Fruit fly (Drosophila melanogaster) whole organism, embryonic: ENCODE measurements around the gene RabGGTa.
A peak's percentile ranks its signal among the peaks of the same experiment; 100 is the strongest.

Experiments used
- Antp ChIP-seq: fragments of 200-800 bp; sonication (Bioruptor generic); optimal IDR thresholded peaks from 3 replicates; lab custom pipeline; 2016; ENCODE audit warnings: missing biosample characterization, missing genetic modification characterization
- BtbVII ChIP-seq: fragments of 200-800 bp; sonication (Bioruptor generic); optimal IDR thresholded peaks from 3 replicates; lab custom pipeline; 2017; ENCODE audit warnings: missing biosample characterization, mild to moderate bottlenecking, missing genetic modification characterization
- CG10274 ChIP-seq: fragments of 200-800 bp; sonication (Bioruptor generic); optimal IDR thresholded peaks from 3 replicates; lab custom pipeline; 2017; ENCODE audit warnings: missing biosample characterization, mild to moderate bottlenecking, missing genetic modification characterization
- CG10462 ChIP-seq: fragments of 200-800 bp; sonication (Bioruptor generic); optimal IDR thresholded peaks from 2 replicates; lab custom pipeline; 2016; ENCODE audit warnings: missing biosample characterization, missing genetic modification characterization
- CG11504 ChIP-seq: fragments of 200-800 bp; sonication (Bioruptor generic); optimal IDR thresholded peaks from 3 replicates; lab custom pipeline; 2019; ENCODE audit warnings: missing biosample characterization, mild to moderate bottlenecking, missing genetic modification characterization, moderate library complexity
- CG13296 ChIP-seq: fragments of 200-800 bp; sonication (Bioruptor generic); optimal IDR thresholded peaks from 3 replicates; lab custom pipeline; 2018; ENCODE audit warnings: missing biosample characterization, mild to moderate bottlenecking, missing genetic modification characterization
- CG13894 ChIP-seq: fragments of 200-800 bp; sonication (Bioruptor generic); optimal IDR thresholded peaks from 3 replicates; lab custom pipeline; 2018; ENCODE audit warnings: missing biosample characterization, mild to moderate bottlenecking, missing genetic modification characterization, moderate library complexity
- CG14050 ChIP-seq: fragments of 200-800 bp; sonication (Bioruptor generic); IDR thresholded peaks from 3 replicates; pipeline ENCODE4 v1.3.6; 2022; ENCODE audit warnings: missing biosample characterization, missing genetic modification characterization
- CG14441 ChIP-seq: fragments of 200-800 bp; sonication (Bioruptor generic); IDR thresholded peaks from 2 replicates; pipeline ENCODE4 v1.3.6; 2022; ENCODE audit warnings: missing biosample characterization, missing genetic modification characterization
- CG1529 ChIP-seq: fragments of 200-800 bp; sonication (Bioruptor generic); optimal IDR thresholded peaks from 3 replicates; lab custom pipeline; 2018; ENCODE audit warnings: missing biosample characterization, missing genetic modification characterization
- CG18599 ChIP-seq: fragments of 200-800 bp; sonication (Bioruptor generic); optimal IDR thresholded peaks from 3 replicates; lab custom pipeline; 2017; ENCODE audit warnings: missing biosample characterization, missing genetic modification characterization, mild to moderate bottlenecking, moderate library complexity, missing genetic modification reagents
- CG2129 ChIP-seq: fragments of 200-800 bp; sonication (Bioruptor generic); IDR thresholded peaks from 2 replicates; pipeline ENCODE4 v1.3.6; 2022; ENCODE audit warnings: missing biosample characterization, missing genetic modification characterization; ENCODE audit not compliant: partially characterized antibody
- CG30020 ChIP-seq: fragments of 200-800 bp; optimal IDR thresholded peaks from 2 replicates; lab custom pipeline; 2019; ENCODE audit warnings: missing biosample characterization, mild to moderate bottlenecking, missing genetic modification characterization, moderate library complexity
- CG30431 ChIP-seq: fragments of 200-800 bp; sonication (Bioruptor generic); optimal IDR thresholded peaks from 2 replicates; lab custom pipeline; 2017; ENCODE audit warnings: missing biosample characterization, missing genetic modification characterization
- CG31224 ChIP-seq: fragments of 200-800 bp; sonication (Bioruptor generic); IDR thresholded peaks from 2 replicates; pipeline ENCODE4 v1.3.6; 2022; ENCODE audit warnings: missing biosample characterization, missing genetic modification characterization
- CG4707 ChIP-seq: fragments of 200-800 bp; sonication (Bioruptor generic); optimal IDR thresholded peaks from 2 replicates; lab custom pipeline; 2018; ENCODE audit warnings: missing biosample characterization, mild to moderate bottlenecking, missing genetic modification characterization, moderate library complexity
- CG5953 ChIP-seq: fragments of 200-800 bp; sonication (Bioruptor generic); IDR thresholded peaks from 2 replicates; pipeline ENCODE4 v1.3.6; 2022; ENCODE audit warnings: missing biosample characterization, missing genetic modification characterization
- CG6254 ChIP-seq: fragments of 200-800 bp; sonication (Bioruptor generic); optimal IDR thresholded peaks from 3 replicates; lab custom pipeline; 2017; ENCODE audit warnings: mild to moderate bottlenecking, missing biosample characterization, missing genetic modification reagents, missing genetic modification characterization
- CG8478 ChIP-seq: fragments of >200 bp; optimal IDR thresholded peaks from 2 replicates; lab custom pipeline; 2018
- CG8944 ChIP-seq: fragments of 200-800 bp; sonication (Bioruptor generic); optimal IDR thresholded peaks from 3 replicates; lab custom pipeline; 2016; ENCODE audit warnings: missing biosample characterization, missing genetic modification characterization
- CG9932 ChIP-seq: fragments of 200-800 bp; sonication (Bioruptor generic); IDR thresholded peaks from 2 replicates; pipeline ENCODE4 v1.3.6; 2022; ENCODE audit warnings: missing biosample characterization, missing genetic modification characterization
- Chrac-16 ChIP-seq: fragments of 200-800 bp; sonication (Bioruptor generic); optimal IDR thresholded peaks from 3 replicates; lab custom pipeline; 2016; ENCODE audit warnings: missing biosample characterization, missing genetic modification characterization
- ERR ChIP-seq: fragments of 200-800 bp; sonication (Bioruptor generic); optimal IDR thresholded peaks from 2 replicates; lab custom pipeline; 2016; ENCODE audit warnings: missing biosample characterization, missing genetic modification characterization
- Ets65A ChIP-seq: fragments of 200-800 bp; sonication (Bioruptor generic); peaks from one replicate; lab custom pipeline; 2016; ENCODE audit warnings: missing biosample characterization, missing genetic modification characterization
- HLH4C ChIP-seq: fragments of 200-800 bp; sonication (Bioruptor generic); IDR thresholded peaks from 3 replicates; pipeline ENCODE4 v1.3.6; 2022; ENCODE audit warnings: missing biosample characterization, missing genetic modification characterization; ENCODE audit not compliant: partially characterized antibody
- HmgD ChIP-seq: fragments of 200-800 bp; sonication (Bioruptor generic); optimal IDR thresholded peaks from 3 replicates; lab custom pipeline; 2016; ENCODE audit warnings: missing biosample characterization, missing genetic modification characterization
- Hmr ChIP-seq: fragments of 200-800 bp; sonication (Bioruptor generic); optimal IDR thresholded peaks from 3 replicates; lab custom pipeline; 2017; ENCODE audit warnings: mild to moderate bottlenecking, missing biosample characterization, missing genetic modification reagents, missing genetic modification characterization
- Myb ChIP-seq: fragments of 200-800 bp; sonication (Bioruptor generic); optimal IDR thresholded peaks from 2 replicates; lab custom pipeline; 2016; ENCODE audit warnings: missing biosample characterization, missing genetic modification characterization
- Neu2 ChIP-seq: fragments of 200-800 bp; sonication (Bioruptor generic); optimal IDR thresholded peaks from 3 replicates; lab custom pipeline; 2016; ENCODE audit warnings: missing biosample characterization, missing genetic modification characterization, borderline replicate concordance
- Nf-YB ChIP-seq: fragments of 200-800 bp; sonication (Bioruptor generic); optimal IDR thresholded peaks from 3 replicates; lab custom pipeline; 2019; ENCODE audit warnings: missing biosample characterization, mild to moderate bottlenecking, missing genetic modification characterization, moderate library complexity
- TFAM ChIP-seq: fragments of 200-800 bp; sonication (Bioruptor generic); optimal IDR thresholded peaks from 2 replicates; lab custom pipeline; 2017; ENCODE audit warnings: missing biosample characterization, missing genetic modification characterization, inconsistent platforms
- bigmax ChIP-seq: fragments of 200-800 bp; sonication (Bioruptor generic); optimal IDR thresholded peaks from 2 replicates; lab custom pipeline; 2018; ENCODE audit warnings: missing biosample characterization, mild to moderate bottlenecking, missing genetic modification characterization
- btn ChIP-seq: fragments of 200-800 bp; sonication (Bioruptor generic); optimal IDR thresholded peaks from 2 replicates; lab custom pipeline; 2016; ENCODE audit warnings: missing biosample characterization, missing genetic modification characterization
- crp ChIP-seq, 2 experiments: fragments of 200-800 bp; sonication (Bioruptor generic); optimal IDR thresholded peaks; 2 replicates in 1 of 2; 3 replicates in 1 of 2; lab custom pipeline; 2017; ENCODE audit warnings: missing biosample characterization in 2 of 2, missing genetic modification characterization in 2 of 2, mild to moderate bottlenecking in 1 of 2, moderate library complexity in 1 of 2
- dan ChIP-seq: fragments of 200-800 bp; sonication (Bioruptor generic); IDR thresholded peaks from 2 replicates; pipeline ENCODE4 v1.3.6; 2022; ENCODE audit warnings: missing biosample characterization, missing genetic modification characterization
- disco-r ChIP-seq: fragments of 200-800 bp; sonication (Bioruptor generic); optimal IDR thresholded peaks from 2 replicates; lab custom pipeline; 2016; ENCODE audit warnings: missing biosample characterization, missing genetic modification characterization
- dmrt99B ChIP-seq: fragments of 200-800 bp; sonication (Bioruptor generic); optimal IDR thresholded peaks from 2 replicates; lab custom pipeline; 2018; ENCODE audit warnings: missing biosample characterization, mild to moderate bottlenecking, missing genetic modification characterization, moderate library complexity
- exex ChIP-seq: fragments of 200-800 bp; sonication (Bioruptor generic); optimal IDR thresholded peaks from 4 replicates; lab custom pipeline; 2018; ENCODE audit warnings: missing biosample characterization, mild to moderate bottlenecking, missing genetic modification characterization, moderate library complexity
- fd102C ChIP-seq: fragments of 200-800 bp; sonication (Bioruptor generic); optimal IDR thresholded peaks from 2 replicates; lab custom pipeline; 2018; ENCODE audit warnings: missing biosample characterization, mild to moderate bottlenecking, missing genetic modification characterization, moderate library complexity
- fd96Cb ChIP-seq: fragments of 200-800 bp; sonication (Bioruptor generic); optimal IDR thresholded peaks from 2 replicates; lab custom pipeline; 2018; ENCODE audit warnings: missing biosample characterization, mild to moderate bottlenecking, missing genetic modification characterization, moderate library complexity
- gro ChIP-seq: fragments of 200-800 bp; sonication (Bioruptor generic); optimal IDR thresholded peaks from 2 replicates; lab custom pipeline; 2016; ENCODE audit warnings: missing biosample characterization, missing genetic modification characterization
- ind ChIP-seq: fragments of 200-800 bp; sonication (Bioruptor generic); optimal IDR thresholded peaks from 3 replicates; lab custom pipeline; 2016; ENCODE audit warnings: missing biosample characterization, missing genetic modification characterization
- nom ChIP-seq: fragments of 200-800 bp; sonication (Bioruptor generic); optimal IDR thresholded peaks from 2 replicates; lab custom pipeline; 2017; ENCODE audit warnings: missing biosample characterization, missing genetic modification characterization, mild to moderate bottlenecking, moderate library complexity, missing genetic modification reagents
- onecut ChIP-seq: fragments of 200-800 bp; sonication (Bioruptor generic); IDR thresholded peaks from 2 replicates; pipeline ENCODE4 v1.3.6; 2022; ENCODE audit warnings: missing biosample characterization, missing genetic modification characterization
- pan ChIP-seq, 4 experiments: fragments of >200 bp in 3 of 4; fragments of 200-800 bp in 1 of 4; sonication (Bioruptor generic) in 1 of 4; optimal IDR thresholded peaks in 3 of 4; IDR thresholded peaks in 1 of 4; 2 replicates each; pipeline versions ENCODE4 v1.3.6 to Lab custom; 2017 to 2022; ENCODE audit warnings: missing biosample characterization in 2 of 4, missing genetic modification characterization in 2 of 4, mixed read lengths in 1 of 4
- phol ChIP-seq: fragments of 200-800 bp; sonication (Bioruptor generic); optimal IDR thresholded peaks from 3 replicates; lab custom pipeline; 2018; ENCODE audit warnings: missing biosample characterization, mild to moderate bottlenecking, missing genetic modification characterization, moderate library complexity
- rib ChIP-seq: fragments of 200-800 bp; sonication (Bioruptor generic); IDR thresholded peaks from 2 replicates; pipeline ENCODE4 v1.3.6; 2022; ENCODE audit warnings: missing biosample characterization, missing genetic modification characterization
- sim ChIP-seq: fragments of 200-800 bp; sonication (Bioruptor generic); IDR thresholded peaks from 2 replicates; pipeline ENCODE4 v1.3.6; 2022; ENCODE audit warnings: missing biosample characterization, missing genetic modification characterization
- toy ChIP-seq: fragments of 200-800 bp; sonication (Bioruptor generic); IDR thresholded peaks from 2 replicates; pipeline ENCODE4 v1.3.6; 2022; ENCODE audit warnings: missing biosample characterization, missing genetic modification characterization
- unpg ChIP-seq: fragments of 200-800 bp; sonication (Bioruptor generic); optimal IDR thresholded peaks from 3 replicates; lab custom pipeline; 2018; ENCODE audit warnings: missing biosample characterization, mild to moderate bottlenecking, missing genetic modification characterization, moderate library complexity

RabGGTa gene

dm6 chr3R:5127790-5128243 is at the start of gene RabGGTa (continued):
- peak; percentile 37; the same call in 1 of the 2 replicates for TF ChIP-seq CG5953 (GFP tag; lab: Robert Waterston, UW)
- TF ChIP-seq CG1529 (GFP tag; lab: Kevin White, UChicago): peak; percentile 34
- TF ChIP-seq bigmax (GFP tag; lab: Kevin White, UChicago): no peak
- TF ChIP-seq dan (GFP tag; lab: Robert Waterston, UW): no peak
- TF ChIP-seq exex (tag; lab: Kevin White, UChicago): no peak
- TF ChIP-seq HLH4C (GFP tag; lab: Robert Waterston, UW): no peak
- no peak for TF ChIP-seq rib
- peak; percentile 34 for TF ChIP-seq Antp (GFP tag; lab: Kevin White, UChicago)
- TF ChIP-seq crp (GFP tag; optimal IDR thresholded peaks at IDR 0.05; lab: Kevin White, UChicago): peak in 1 of 2 experiments; percentile 0
- TF ChIP-seq onecut (GFP tag; lab: Robert Waterston, UW): 0 out of 2 replicates have a peak, but pooled peaks have one; percentile 19
- peak; percentile 76 for TF ChIP-seq phol
- TF ChIP-seq CG14050 (GFP tag; lab: Robert Waterston, UW): peak; percentile 61
- peak; percentile 76 for TF ChIP-seq CG14441
- peak; percentile 13 for TF ChIP-seq Myb
- no peak for TF ChIP-seq pan (optimal IDR thresholded peaks at IDR 0.05; lab: Kevin White, UChicago)
- TF ChIP-seq pan (GFP tag; optimal IDR thresholded peaks at IDR 0.05 in 1 of 2, IDR thresholded peaks at IDR 0.05 in 1 of 2): peak in 1 of 2 experiments; percentile 81
- TF ChIP-seq CG13894 (tag; lab: Kevin White, UChicago): no peak
- TF ChIP-seq CG2129 (GFP tag; lab: Robert Waterston, UW): no peak
- no peak for TF ChIP-seq CG11504 (tag; lab: Kevin White, UChicago)
- peak; percentile 4 for TF ChIP-seq disco-r
- TF ChIP-seq toy (GFP tag; lab: Robert Waterston, UW): 0 out of 2 replicates have a peak, but pooled peaks have one; percentile 20
- TF ChIP-seq ind (GFP tag; lab: Kevin White, UChicago): peak; percentile 42
- no peak for TF ChIP-seq CG10274 (GFP tag; lab: Kevin White, UChicago)
- peak; percentile 31 for TF ChIP-seq CG6254 (GFP tag; lab: Kevin White, UChicago)
- TF ChIP-seq dmrt99B (tag; lab: Kevin White, UChicago): peak; percentile 71
- no peak for TF ChIP-seq ERR (GFP tag; lab: Kevin White, UChicago)
- TF ChIP-seq btn (GFP tag; lab: Kevin White, UChicago): peak; percentile 55
- peak; percentile 72 for TF ChIP-seq Hmr (GFP tag; lab: Kevin White, UChicago)
- no peak for TF ChIP-seq gro (GFP tag; lab: Kevin White, UChicago)
- TF ChIP-seq CG13296 (GFP tag; lab: Kevin White, UChicago): peak; percentile 58
- no peak for TF ChIP-seq CG31224
- TF ChIP-seq fd96Cb (tag; lab: Kevin White, UChicago): peak; percentile 69
- TF ChIP-seq HmgD (GFP tag; lab: Kevin White, UChicago): no peak
- peak; percentile 43 for TF ChIP-seq Nf-YB (GFP tag; lab: Kevin White, UChicago)
- TF ChIP-seq CG8478 (lab: Kevin White, UChicago): no peak
- no peak for TF ChIP-seq nom (GFP tag; lab: Kevin White, UChicago)
- peak; percentile 42 for TF ChIP-seq CG4707 (GFP tag; lab: Kevin White, UChicago)
- peak; percentile 43 for TF ChIP-seq BtbVII (GFP tag; lab: Kevin White, UChicago)
- TF ChIP-seq Chrac-16 (GFP tag; lab: Kevin White, UChicago): peak; percentile 40
- no peak for TF ChIP-seq fd102C (GFP tag; lab: Kevin White, UChicago)
- peak; percentile 74 for TF ChIP-seq CG9932
- TF ChIP-seq CG30020 (tag; lab: Kevin White, UChicago): peak; percentile 38
- peak; percentile 4 for TF ChIP-seq CG10462 (GFP tag; lab: Kevin White, UChicago)
- peak; percentile 7 for TF ChIP-seq CG30431 (GFP tag; lab: Kevin White, UChicago)
- TF ChIP-seq sim (GFP tag; lab: Robert Waterston, UW): no peak
- TF ChIP-seq unpg (GFP tag; lab: Kevin White, UChicago): peak; percentile 77
- no peak for TF ChIP-seq TFAM (GFP tag; lab: Kevin White, UChicago)
- no peak for TF ChIP-seq Neu2
- peak; percentile 28 for TF ChIP-seq CG8944 (GFP tag; lab: Kevin White, UChicago)
- TF ChIP-seq Ets65A (GFP tag; lab: Kevin White, UChicago): no peak
- TF ChIP-seq CG18599: peak; percentile 68
